Worm (Caenorhabditis elegans) whole organism, L4 larva: ENCODE measurements around the gene nadk-2.

Experiments
- D1046.2 ChIP-seq: fragments of 200-800 bp; sonication (Bioruptor generic); IDR thresholded peaks from 2 replicates; pipeline ENCODE4 v1.3.6; 2022; ENCODE audit warnings: missing genetic modification characterization, missing compliant biosample characterization
- F10B5.3 ChIP-seq: sonication (generic microtip); optimal IDR thresholded peaks from 2 replicates; lab custom pipeline; 2016; ENCODE audit warnings: mild to moderate bottlenecking, missing genetic modification characterization, missing compliant biosample characterization
- F26F4.8 ChIP-seq: fragments of 200-800 bp; sonication (Bioruptor generic); conservative IDR thresholded peaks from 2 replicates; pipeline ENCODE4 v1.3.6; 2022; ENCODE audit warnings: missing genetic modification characterization, missing compliant biosample characterization
- F49E8.2 ChIP-seq: sonication (generic microtip); optimal IDR thresholded peaks from 2 replicates; lab custom pipeline; 2016; ENCODE audit warnings: missing compliant biosample characterization, mild to moderate bottlenecking, missing genetic modification characterization, borderline replicate concordance
- Y48G9A.11 ChIP-seq: fragments of 200-800 bp; sonication (Bioruptor generic); IDR thresholded peaks from 2 replicates; pipeline ENCODE4 v1.3.6; 2022; ENCODE audit warnings: missing genetic modification reagents, missing genetic modification characterization, missing compliant biosample characterization
- ZK337.2 ChIP-seq: fragments of 200-800 bp; sonication (Bioruptor generic); IDR thresholded peaks from 2 replicates; pipeline ENCODE4 v1.3.6; 2022; ENCODE audit warnings: missing genetic modification reagents, missing genetic modification characterization, missing compliant biosample characterization
- ZK546.5 ChIP-seq, 2 experiments: sonication (generic microtip); optimal IDR thresholded peaks; 2 replicates each; lab custom pipeline; 2017; ENCODE audit warnings: missing biosample characterization in 2 of 2, missing genetic modification characterization in 2 of 2
- aha-1 ChIP-seq: fragments of 150-350 bp; peaks from one replicate; lab custom pipeline; 2014; ENCODE audit warnings: missing biosample characterization, missing genetic modification characterization
- attf-4 ChIP-seq: sonication (generic microtip); optimal IDR thresholded peaks from 3 replicates; lab custom pipeline; 2017; ENCODE audit warnings: missing biosample characterization, missing genetic modification characterization
- ceh-20 ChIP-seq: fragments of 200-800 bp; sonication (Bioruptor generic); IDR thresholded peaks from 2 replicates; pipeline ENCODE4 v1.3.6; 2022; ENCODE audit warnings: missing genetic modification reagents, missing genetic modification characterization, missing compliant biosample characterization
- ceh-28 ChIP-seq: fragments of 150-350 bp; optimal IDR thresholded peaks from 2 replicates; lab custom pipeline; 2014; ENCODE audit warnings: missing biosample characterization, missing genetic modification reagents, missing genetic modification characterization
- ceh-44 ChIP-seq: fragments of 200-800 bp; sonication (Bioruptor generic); IDR thresholded peaks from 2 replicates; pipeline ENCODE4 v1.3.6; 2022; ENCODE audit warnings: missing genetic modification reagents, missing genetic modification characterization, missing compliant biosample characterization
- ceh-62 ChIP-seq: sonication (generic microtip); optimal IDR thresholded peaks from 2 replicates; lab custom pipeline; 2017; ENCODE audit warnings: missing biosample characterization, missing genetic modification characterization
- ces-1 ChIP-seq: fragments of 150-350 bp; sonication (generic microtip); optimal IDR thresholded peaks from 4 replicates; lab custom pipeline; 2014; ENCODE audit warnings: missing biosample characterization, missing genetic modification reagents, missing genetic modification characterization
- cey-2 ChIP-seq: sonication (generic microtip); optimal IDR thresholded peaks from 3 replicates; lab custom pipeline; 2017; ENCODE audit warnings: missing genetic modification characterization, mild to moderate bottlenecking, missing compliant biosample characterization, antibody characterized with exemption, borderline replicate concordance; ENCODE audit not compliant: insufficient read depth
- ctbp-1 ChIP-seq: fragments of 200-800 bp; sonication (Bioruptor generic); IDR thresholded peaks from 2 replicates; pipeline ENCODE4 v1.3.6; 2022; ENCODE audit warnings: missing genetic modification reagents, missing genetic modification characterization, missing compliant biosample characterization
- daf-12 ChIP-seq: fragments of 150-350 bp; optimal IDR thresholded peaks from 2 replicates; lab custom pipeline; 2014; ENCODE audit warnings: missing biosample characterization, missing genetic modification reagents, missing genetic modification characterization
- daf-16 ChIP-seq, 3 experiments: sonication (generic microtip); optimal IDR thresholded peaks; 2 replicates each; lab custom pipeline; 2016 to 2017; ENCODE audit warnings: missing genetic modification characterization in 3 of 3, missing genetic modification reagents in 3 of 3, mild to moderate bottlenecking in 2 of 3, missing compliant biosample characterization in 2 of 3, missing biosample characterization in 1 of 3, moderate library complexity in 1 of 3
- dmd-6 ChIP-seq: fragments of 200-800 bp; sonication (Bioruptor generic); IDR thresholded peaks from 2 replicates; pipeline ENCODE4 v1.3.6; 2022; ENCODE audit warnings: missing genetic modification reagents, missing genetic modification characterization, missing compliant biosample characterization
- dmd-9 ChIP-seq: fragments of 200-800 bp; sonication (Bioruptor generic); IDR thresholded peaks from 2 replicates; pipeline ENCODE4 v1.3.6; 2022; ENCODE audit warnings: missing genetic modification reagents, missing genetic modification characterization, missing compliant biosample characterization
- duxl-1 ChIP-seq: sonication (generic microtip); optimal IDR thresholded peaks from 2 replicates; lab custom pipeline; 2016; ENCODE audit warnings: mild to moderate bottlenecking, missing genetic modification characterization, moderate library complexity, missing compliant biosample characterization; ENCODE audit not compliant: poor library complexity
- dve-1 ChIP-seq: sonication (generic microtip); optimal IDR thresholded peaks from 2 replicates; lab custom pipeline; 2017; ENCODE audit warnings: antibody characterized with exemption, mild to moderate bottlenecking, missing genetic modification characterization, missing compliant biosample characterization; ENCODE audit not compliant: insufficient read depth
- egl-27 ChIP-seq: sonication (generic microtip); optimal IDR thresholded peaks from 3 replicates; lab custom pipeline; 2017; ENCODE audit warnings: missing biosample characterization, missing genetic modification reagents, missing genetic modification characterization
- egl-43 ChIP-seq: fragments of 200-800 bp; sonication (Bioruptor generic); IDR thresholded peaks from 2 replicates; pipeline ENCODE4 v1.3.6; 2022; ENCODE audit warnings: missing genetic modification reagents, missing genetic modification characterization, missing compliant biosample characterization
- fkh-10 ChIP-seq: fragments of 150-350 bp; optimal IDR thresholded peaks from 2 replicates; lab custom pipeline; 2014; ENCODE audit warnings: missing biosample characterization, missing genetic modification reagents, missing genetic modification characterization
- fos-1 ChIP-seq: fragments of 150-350 bp; optimal IDR thresholded peaks from 2 replicates; lab custom pipeline; 2014; ENCODE audit warnings: missing biosample characterization, missing genetic modification characterization
- hlh-11 ChIP-seq: fragments of 200-800 bp; sonication (Bioruptor generic); optimal IDR thresholded peaks from 2 replicates; lab custom pipeline; 2018; ENCODE audit warnings: mild to moderate bottlenecking, missing genetic modification characterization, missing compliant biosample characterization
- hlh-30 ChIP-seq: sonication (generic microtip); optimal IDR thresholded peaks from 2 replicates; lab custom pipeline; 2017; ENCODE audit warnings: antibody characterized with exemption, mild to moderate bottlenecking, missing genetic modification characterization, missing compliant biosample characterization; ENCODE audit not compliant: insufficient read depth
- jun-1 ChIP-seq: fragments of 150-350 bp; optimal IDR thresholded peaks from 2 replicates; lab custom pipeline; 2014; ENCODE audit warnings: missing biosample characterization, missing genetic modification reagents, missing genetic modification characterization
- lir-3 ChIP-seq: sonication (generic microtip); optimal IDR thresholded peaks from 2 replicates; lab custom pipeline; 2016; ENCODE audit warnings: mild to moderate bottlenecking, missing genetic modification characterization, missing compliant biosample characterization
- madf-9 ChIP-seq: fragments of 200-800 bp; sonication (Bioruptor generic); conservative IDR thresholded peaks from 2 replicates; pipeline ENCODE4 v1.3.6; 2022; ENCODE audit warnings: missing genetic modification reagents, missing genetic modification characterization, missing compliant biosample characterization
- mdl-1 ChIP-seq, 2 experiments: fragments of 150-350 bp in 1 of 2; sonication (generic microtip) in 1 of 2; optimal IDR thresholded peaks; 2 replicates each; lab custom pipeline; 2014 to 2017; ENCODE audit warnings: missing biosample characterization in 2 of 2, missing genetic modification characterization in 2 of 2
- mes-2 ChIP-seq: sonication (generic microtip); optimal IDR thresholded peaks from 2 replicates; lab custom pipeline; 2016; ENCODE audit warnings: missing genotype, mild to moderate bottlenecking, missing genetic modification characterization, missing compliant biosample characterization; ENCODE audit not compliant: poor library complexity, severe bottlenecking
- nhr-10 ChIP-seq: fragments of 150-350 bp; optimal IDR thresholded peaks from 2 replicates; lab custom pipeline; 2014; ENCODE audit warnings: missing biosample characterization, missing genetic modification characterization
- nhr-102 ChIP-seq: sonication (generic microtip); optimal IDR thresholded peaks from 2 replicates; lab custom pipeline; 2016; ENCODE audit warnings: mild to moderate bottlenecking, missing genetic modification characterization, moderate library complexity, missing compliant biosample characterization
- nhr-11 ChIP-seq: fragments of 150-350 bp; optimal IDR thresholded peaks from 2 replicates; lab custom pipeline; 2014; ENCODE audit warnings: missing biosample characterization, missing genetic modification characterization
- nhr-111 ChIP-seq: fragments of 200-800 bp; sonication (Bioruptor generic); optimal IDR thresholded peaks from 2 replicates; lab custom pipeline; 2018; ENCODE audit warnings: mild to moderate bottlenecking, missing genetic modification characterization, missing compliant biosample characterization
- nhr-25 ChIP-seq: sonication (generic microtip); optimal IDR thresholded peaks from 2 replicates; lab custom pipeline; 2017; ENCODE audit warnings: missing genetic modification characterization, mild to moderate bottlenecking, missing compliant biosample characterization, antibody characterized with exemption, moderate library complexity, borderline replicate concordance; ENCODE audit not compliant: insufficient read depth
- nhr-28 ChIP-seq: fragments of 150-350 bp; optimal IDR thresholded peaks from 2 replicates; lab custom pipeline; 2014; ENCODE audit warnings: missing biosample characterization, missing genetic modification characterization
- nhr-41 ChIP-seq: fragments of 200-800 bp; sonication (Bioruptor generic); IDR thresholded peaks from 2 replicates; pipeline ENCODE4 v1.3.6; 2022; ENCODE audit warnings: missing genetic modification reagents, missing genetic modification characterization, missing compliant biosample characterization
- nhr-76 ChIP-seq: fragments of 150-350 bp; optimal IDR thresholded peaks from 2 replicates; lab custom pipeline; 2014; ENCODE audit warnings: missing biosample characterization, missing genetic modification characterization
- rbr-2 ChIP-seq: sonication (generic microtip); optimal IDR thresholded peaks from 2 replicates; lab custom pipeline; 2016; ENCODE audit warnings: missing genotype, missing genetic modification characterization, missing compliant biosample characterization
- saeg-2 ChIP-seq: fragments of 200-800 bp; sonication (Bioruptor generic); IDR thresholded peaks from 2 replicates; pipeline ENCODE4 v1.3.6; 2022; ENCODE audit warnings: missing genetic modification reagents, missing genetic modification characterization, missing compliant biosample characterization
- sdz-12 ChIP-seq: fragments of 200-800 bp; sonication (Bioruptor generic); optimal IDR thresholded peaks from 2 replicates; lab custom pipeline; 2018; ENCODE audit warnings: mild to moderate bottlenecking, missing genetic modification characterization, missing compliant biosample characterization
- spr-1 ChIP-seq: sonication (generic microtip); optimal IDR thresholded peaks from 2 replicates; lab custom pipeline; 2016; ENCODE audit warnings: mild to moderate bottlenecking, missing genetic modification characterization, missing compliant biosample characterization
- tag-97 ChIP-seq: fragments of 200-800 bp; sonication (Bioruptor generic); IDR thresholded peaks from 2 replicates; pipeline ENCODE4 v1.3.6; 2022; ENCODE audit warnings: missing genetic modification characterization, missing compliant biosample characterization
- vab-7 ChIP-seq: fragments of 200-800 bp; sonication (Bioruptor generic); IDR thresholded peaks from 2 replicates; pipeline ENCODE4 v1.3.6; 2022; ENCODE audit warnings: missing genetic modification reagents, missing genetic modification characterization, missing compliant biosample characterization
- zag-1 ChIP-seq: fragments of 150-350 bp; optimal IDR thresholded peaks from 2 replicates; lab custom pipeline; 2014; ENCODE audit warnings: missing biosample characterization, missing genetic modification characterization
- zip-11 ChIP-seq: fragments of 200-800 bp; sonication (Bioruptor generic); IDR thresholded peaks from 2 replicates; pipeline ENCODE4 v1.3.6; 2022; ENCODE audit warnings: missing genetic modification characterization, missing compliant biosample characterization
- zip-2 ChIP-seq: fragments of 150-350 bp; optimal IDR thresholded peaks from 2 replicates; lab custom pipeline; 2014; ENCODE audit warnings: missing biosample characterization, missing genetic modification characterization

Gene nadk-2

ce11 chrII:12089616-12090215 lies 40.3 kb downstream of the nadk-2 start (continued):
- TF ChIP-seq nhr-102 (tag; lab: Kevin White, UChicago) (no peak), F49E8.2 (no peak), ceh-20 (GFP tag; lab: Robert Waterston, UW) (no peak), duxl-1 (tag; lab: Kevin White, UChicago) (no peak), daf-16 (GFP tag; optimal IDR thresholded peaks at IDR 0.05; lab: Kevin White, UChicago) (no peak), daf-16 (tag; optimal IDR thresholded peaks at IDR 0.05; lab: Kevin White, UChicago) (peak; percentile 84), nhr-25 (tag; lab: Kevin White, UChicago) (no peak), saeg-2 (no peak), ceh-44 (GFP tag; lab: Robert Waterston, UW) (no peak), tag-97 (GFP tag; lab: Robert Waterston, UW) (no peak), zag-1 (tag; lab: Kevin White, UChicago) (no peak), nhr-111 (GFP tag; lab: Kevin White, UChicago) (no peak), ceh-62 (tag; lab: Kevin White, UChicago) (no peak), ces-1 (GFP tag; lab: Kevin White, UChicago) (peak; percentile 83), mdl-1 (tag; optimal IDR thresholded peaks at IDR 0.05; lab: Kevin White, UChicago) (peak; percentile 39 to 75), nhr-11 (tag; lab: Kevin White, UChicago) (peak; percentile 24), daf-12 (tag; lab: Kevin White, UChicago) (no peak), jun-1 (tag; lab: Kevin White, UChicago) (no peak), spr-1 (tag; lab: Kevin White, UChicago) (no peak), dmd-6 (GFP tag; lab: Robert Waterston, UW) (no peak; the same call in 1 of the 2 replicates), mes-2 (tag; lab: Kevin White, UChicago) (no peak), zip-11 (GFP tag; lab: Robert Waterston, UW) (no peak), ZK546.5 (tag; optimal IDR thresholded peaks at IDR 0.05; lab: Kevin White, UChicago) (no peak), hlh-30 (peak; percentile 47), dmd-9 (no peak), nhr-41 (GFP tag; lab: Robert Waterston, UW) (no peak), lir-3 (tag; lab: Kevin White, UChicago) (no peak), fos-1 (no peak), egl-27 (tag; lab: Kevin White, UChicago) (no peak), madf-9 (GFP tag; lab: Robert Waterston, UW) (no peak), hlh-11 (peak; percentile 88), ctbp-1 (GFP tag; lab: Robert Waterston, UW) (0 out of 2 replicates have a peak, but pooled peaks have one; percentile 40), F10B5.3 (tag; lab: Kevin White, UChicago) (no peak), rbr-2 (peak; percentile 58), fkh-10 (GFP tag; lab: Kevin White, UChicago) (peak; percentile 77), ceh-28 (tag; lab: Kevin White, UChicago) (no peak), nhr-10 (tag; lab: Kevin White, UChicago) (no peak), aha-1 (tag; lab: Kevin White, UChicago) (peak; percentile 86), ZK337.2 (no peak), Y48G9A.11 (GFP tag; lab: Robert Waterston, UW) (no peak), F26F4.8 (no peak), cey-2 (tag; lab: Kevin White, UChicago) (peak; percentile 9), D1046.2 (no peak), attf-4 (tag; lab: Kevin White, UChicago) (no peak), vab-7 (GFP tag; lab: Robert Waterston, UW) (no peak), sdz-12 (GFP tag; lab: Kevin White, UChicago) (no peak), egl-43 (GFP tag; lab: Robert Waterston, UW) (no peak), zip-2 (tag; lab: Kevin White, UChicago) (no peak), dve-1 (tag; lab: Kevin White, UChicago) (peak; percentile 75), nhr-28 (tag; lab: Kevin White, UChicago) (peak; percentile 61), nhr-76 (tag; lab: Kevin White, UChicago) (no peak)
